Worm (Caenorhabditis elegans) whole organism, L4/young adult: ENCODE measurements around the gene F39B3.3.

ENCODE experiments used
- W03F9.2 ChIP-seq: fragments of 150-350 bp; optimal IDR thresholded peaks from 2 replicates; lab custom pipeline; 2014; ENCODE audit warnings: missing biosample characterization, missing genetic modification characterization
- dao-5 ChIP-seq: sonication (generic microtip); optimal IDR thresholded peaks from 2 replicates; lab custom pipeline; 2016; ENCODE audit warnings: missing genotype, missing genetic modification characterization, moderate library complexity, missing compliant biosample characterization
- him-1 ChIP-seq: sonication (generic microtip); optimal IDR thresholded peaks from 2 replicates; lab custom pipeline; 2016; ENCODE audit warnings: missing genotype, missing genetic modification reagents, missing genetic modification characterization, missing compliant biosample characterization

ce11 chrX:17609948-17610347 is 31.0 kb upstream of the F39B3.3 start, which contains the start of gene C16H3.3:
- TF ChIP-seq W03F9.2 (tag; lab: Kevin White, UChicago) (no peak), him-1 (tag; lab: Kevin White, UChicago) (no peak), dao-5 (tag; lab: Kevin White, UChicago) (no peak)
